Fruit fly (Drosophila melanogaster) whole organism, prepupa: Measurements from ENCODE around the gene CG7829.

ENCODE experiments used
- Blimp-1 ChIP-seq: fragments of 200-800 bp; sonication (Bioruptor generic); optimal IDR thresholded peaks from 3 replicates; lab custom pipeline; 2017; ENCODE audit warnings: missing biosample characterization, missing genetic modification characterization, mild to moderate bottlenecking, moderate library complexity, missing genetic modification reagents
- Sox15 ChIP-seq: fragments of 200-800 bp; sonication (Bioruptor generic); optimal IDR thresholded peaks from 3 replicates; lab custom pipeline; 2016; ENCODE audit warnings: missing biosample characterization, missing genetic modification characterization

DNA sequence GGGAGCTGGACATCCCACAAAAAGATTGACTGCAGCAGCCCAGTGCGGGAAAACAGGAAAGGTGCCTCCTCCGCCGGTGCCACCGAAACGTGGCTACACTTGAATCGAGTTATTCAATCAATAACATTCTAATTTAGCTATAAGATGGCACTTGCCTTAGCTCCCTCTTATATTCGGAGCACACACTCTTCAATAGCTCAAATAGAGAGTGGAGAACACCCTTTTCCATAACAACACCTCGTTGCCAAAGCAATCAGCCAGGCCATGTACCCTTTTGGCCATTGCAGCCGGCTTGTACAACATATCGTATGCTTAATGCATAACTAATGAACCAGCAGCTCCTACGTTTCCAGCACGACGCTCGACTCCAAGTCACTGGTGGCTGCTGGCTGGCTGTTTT, 20.2 kb upstream of the CG7829 start:
- no peak for TF ChIP-seq Blimp-1 (GFP tag; lab: Kevin White, UChicago)
- no peak for TF ChIP-seq Sox15 (GFP tag; lab: Kevin White, UChicago)
